Fruit fly (Drosophila melanogaster): ENCODE measurements around the gene CG14635.

dm6 chrX:804821-805220 is 39.8 kb upstream of the CG14635 start, which contains the start of gene CG13358:
- TF ChIP-seq CG9948 (tag; optimal IDR thresholded peaks at IDR 0.05) = no peak
- TF ChIP-seq CG34367 (tag; optimal IDR thresholded peaks at IDR 0.05) = no peak
- TF ChIP-seq D1 (tag; optimal IDR thresholded peaks at IDR 0.05) = no peak
- no peak for TF ChIP-seq CG15710 (tag; optimal IDR thresholded peaks at IDR 0.05)
- no peak for TF ChIP-seq CG13204 (GFP tag; optimal IDR thresholded peaks at IDR 0.05)
- TF ChIP-seq CG8159 (tag; optimal IDR thresholded peaks at IDR 0.05) = no peak
- no peak for TF ChIP-seq CG14655 (GFP tag; optimal IDR thresholded peaks at IDR 0.05)
- TF ChIP-seq CG8301 (tag; optimal IDR thresholded peaks at IDR 0.05) = peak; percentile 14
- no peak for TF ChIP-seq fd96Ca (GFP tag; IDR thresholded peaks at IDR 0.05)

All from whole organism, pupa.